Fruit fly (Drosophila melanogaster) S2 (cell line): Measurements from ENCODE around the gene CG8010.
A peak's percentile ranks its signal among the peaks of the same experiment; 100 is the strongest.

Experiments
- CG8478 ChIP-seq: fragments of >200 bp; optimal IDR thresholded peaks from 2 replicates; lab custom pipeline; 2018
- CTCF ChIP-seq, 2 experiments: fragments of >200 bp; optimal IDR thresholded peaks; 2 replicates each; lab custom pipeline; 2018

Gene CG8010

dm6 chrX:19268484-19269068 lies at the start of gene CG8010:
TSS of gene CG8010 (minus strand) at chrX:19268896.
- TF ChIP-seq CTCF (optimal IDR thresholded peaks at IDR 0.05; lab: Kevin White, UChicago) (peak; percentile 27 to 35), CG8478 (lab: Kevin White, UChicago) (no peak)

dm6 chrX:19317058-19317767 lies 48.5 kb upstream of the CG8010 start:
- TF ChIP-seq CG8478 (lab: Kevin White, UChicago) (no peak), CTCF (optimal IDR thresholded peaks at IDR 0.05; lab: Kevin White, UChicago) (no peak)

dm6 chrX:19316583-19316982 lies 47.9 kb upstream of the CG8010 start:
- TF ChIP-seq CTCF (optimal IDR thresholded peaks at IDR 0.05; lab: Kevin White, UChicago) (no peak), CG8478 (lab: Kevin White, UChicago) (no peak)

dm6 chrX:19315421-19316260 lies 46.9 kb upstream of the CG8010 start:
- TF ChIP-seq CTCF (optimal IDR thresholded peaks at IDR 0.05; lab: Kevin White, UChicago) (no peak), CG8478 (lab: Kevin White, UChicago) (no peak)

- TF ChIP-seq CTCF (optimal IDR thresholded peaks at IDR 0.05; lab: Kevin White, UChicago) (no peak), CG8478 (lab: Kevin White, UChicago) (no peak)
Observed at dm6 chrX:19314283-19315178, 45.8 kb upstream of the CG8010 start.

dm6 chrX:19309648-19310047 lies 41.0 kb upstream of the CG8010 start:
- TF ChIP-seq CTCF (optimal IDR thresholded peaks at IDR 0.05; lab: Kevin White, UChicago) (no peak), CG8478 (lab: Kevin White, UChicago) (no peak)

dm6 chrX:19307810-19308456 lies 39.2 kb upstream of the CG8010 start, which contains the start of gene CG8051:
TSS of gene CG8051 (minus strand) at chrX:19307925.
- TF ChIP-seq CTCF (optimal IDR thresholded peaks at IDR 0.05; lab: Kevin White, UChicago) (no peak), CG8478 (lab: Kevin White, UChicago) (no peak)

dm6 chrX:19306531-19306930 lies 37.8 kb upstream of the CG8010 start:
- TF ChIP-seq CTCF (optimal IDR thresholded peaks at IDR 0.05; lab: Kevin White, UChicago), result no peak
- no peak for TF ChIP-seq CG8478 (lab: Kevin White, UChicago)

- TF ChIP-seq CG8478 (lab: Kevin White, UChicago) (no peak), CTCF (optimal IDR thresholded peaks at IDR 0.05; lab: Kevin White, UChicago) (no peak)
Observed at dm6 chrX:19305172-19305571, 36.5 kb upstream of the CG8010 start.

dm6 chrX:19299367-19299766 lies 30.7 kb upstream of the CG8010 start:
- TF ChIP-seq CTCF (optimal IDR thresholded peaks at IDR 0.05; lab: Kevin White, UChicago), result no peak
- TF ChIP-seq CG8478 (lab: Kevin White, UChicago), result no peak

- TF ChIP-seq CTCF (optimal IDR thresholded peaks at IDR 0.05; lab: Kevin White, UChicago) (no peak), CG8478 (lab: Kevin White, UChicago) (no peak)
Observed at dm6 chrX:19298785-19299114, 30.1 kb upstream of the CG8010 start.

dm6 chrX:19297899-19298784 lies 29.4 kb upstream of the CG8010 start, which contains the start of gene CG8034:
TSS of gene CG8034 (minus strand) at chrX:19298162.
- TF ChIP-seq CTCF (optimal IDR thresholded peaks at IDR 0.05; lab: Kevin White, UChicago) (no peak), CG8478 (lab: Kevin White, UChicago) (no peak)
